Worm (Caenorhabditis elegans): ENCODE results near the gene clec-54.
A peak's percentile ranks its signal among the peaks of the same experiment; 100 is the strongest.

The clec-54 gene

ce11 chrV:14468196-14468874 is 8.4 kb upstream of the clec-54 start, which contains the start of gene srz-97 (continued):
- TF ChIP-seq hlh-30 (tag; optimal IDR thresholded peaks at IDR 0.05; ENCODE audit: insufficient read depth) (peak; percentile 25), mdl-1 (tag; optimal IDR thresholded peaks at IDR 0.05) (no peak), ama-1 (optimal IDR thresholded peaks at IDR 0.05) (no peak), skn-1 (tag; optimal IDR thresholded peaks at IDR 0.05) (no peak), rbr-2 (tag; optimal IDR thresholded peaks at IDR 0.05) (peak; percentile 35), ZK337.2 (GFP tag; IDR thresholded peaks at IDR 0.05) (0 out of 2 replicates have a peak, but pooled peaks have one; percentile 17), nhr-42 (GFP tag; IDR thresholded peaks at IDR 0.05) (peak; percentile 63; the same call in 1 of the 2 replicates), mdt-29 (GFP tag; IDR thresholded peaks at IDR 0.05) (no peak), nhr-48 (tag; optimal IDR thresholded peaks at IDR 0.05) (peak; percentile 56)

ce11 chrV:14468931-14469330 is 7.8 kb upstream of the clec-54 start, which contains the start of gene clec-57:
clec-57 (plus strand) TSS chrV:14469231.
- TF ChIP-seq unc-62 (GFP tag; optimal IDR thresholded peaks at IDR 0.05 in 1 of 2), result peak in 1 of 2 experiments; percentile 88
- TF ChIP-seq unc-62 (tag; optimal IDR thresholded peaks at IDR 0.05), result no peak
- no peak for TF ChIP-seq sdz-12 (GFP tag; optimal IDR thresholded peaks at IDR 0.05)

ce11 chrV:14472229-14472628 is 4.5 kb upstream of the clec-54 start, which contains the start of gene clec-227:
clec-227 (plus strand) TSS chrV:14472529.
- TF ChIP-seq arid-1 (GFP tag; conservative IDR thresholded peaks at IDR 0.05), result no peak
- TF ChIP-seq nhr-28 (tag; optimal IDR thresholded peaks at IDR 0.05), result peak; percentile 37

- TF ChIP-seq nhr-28 (tag; optimal IDR thresholded peaks at IDR 0.05) (peak; percentile 36), hlh-11 (tag; optimal IDR thresholded peaks at IDR 0.05) (peak; percentile 2), madf-9 (GFP tag; conservative IDR thresholded peaks at IDR 0.05) (no peak), lin-1 (GFP tag; IDR thresholded peaks at IDR 0.05) (no peak), nhr-102 (tag; optimal IDR thresholded peaks at IDR 0.05) (no peak), dmd-6 (GFP tag; IDR thresholded peaks at IDR 0.05) (no peak; the same call in 1 of the 2 replicates), ceh-20 (GFP tag; IDR thresholded peaks at IDR 0.05) (0 out of 2 replicates have a peak, but pooled peaks have one; percentile 18), pqm-1 (tag; optimal IDR thresholded peaks at IDR 0.05) (peak; percentile 35), tag-97 (GFP tag; IDR thresholded peaks at IDR 0.05) (no peak), Y48G9A.11 (GFP tag; IDR thresholded peaks at IDR 0.05) (no peak), nhr-42 (GFP tag; IDR thresholded peaks at IDR 0.05) (no peak)
Observed at ce11 chrV:14474099-14474498, 2.6 kb upstream of the clec-54 start, which contains the start of gene clec-56. clec-56 (plus strand) TSS chrV:14474399.

ce11 chrV:14478979-14479378 is 2.3 kb downstream of the clec-54 start, which contains the start of gene clec-55:
clec-55 (plus strand) TSS chrV:14479279.
- no peak for TF ChIP-seq tag-97 (GFP tag; IDR thresholded peaks at IDR 0.05)
- TF ChIP-seq set-16 (GFP tag; IDR thresholded peaks at IDR 0.05), result no peak

- TF ChIP-seq nhr-28 (tag; optimal IDR thresholded peaks at IDR 0.05) (no peak), set-16 (GFP tag; IDR thresholded peaks at IDR 0.05) (peak; percentile 83)
Observed at ce11 chrV:14480533-14480932, 3.8 kb downstream of the clec-54 start.

- peak; percentile 11 for TF ChIP-seq pqm-1 (tag; optimal IDR thresholded peaks at IDR 0.05)
- no peak for TF ChIP-seq ZK337.2 (GFP tag; IDR thresholded peaks at IDR 0.05)
- no peak for TF ChIP-seq tag-97 (GFP tag; IDR thresholded peaks at IDR 0.05)
Observed at ce11 chrV:14481401-14481800, 4.7 kb downstream of the clec-54 start, which contains the start of gene R02D5.7. R02D5.7 (minus strand) TSS chrV:14481501.

ce11 chrV:14481987-14482386 is 5.3 kb downstream of the clec-54 start, which contains the start of gene R02D5.10:
R02D5.10 (plus strand) TSS chrV:14482287.
- TF ChIP-seq unc-39 (tag; optimal IDR thresholded peaks at IDR 0.05) (no peak), zip-11 (GFP tag; IDR thresholded peaks at IDR 0.05) (no peak), egl-27 (tag; optimal IDR thresholded peaks at IDR 0.05) (no peak), duxl-1 (tag; optimal IDR thresholded peaks at IDR 0.05; ENCODE audit: poor library complexity) (no peak)

All from whole organism, L4 larva.